Fruit fly (Drosophila melanogaster) whole organism, embryonic: ENCODE measurements around the gene BRWD3.

ENCODE experiments used
- Bteb2 ChIP-seq: fragments of 200-800 bp; sonication (Bioruptor generic); optimal IDR thresholded peaks from 2 replicates; lab custom pipeline; 2016; ENCODE audit warnings: missing biosample characterization, missing genetic modification characterization
- CG11695 ChIP-seq: fragments of 200-800 bp; sonication (Bioruptor generic); IDR thresholded peaks from 3 replicates; pipeline ENCODE4 v1.3.6; 2022; ENCODE audit warnings: missing biosample characterization, missing genetic modification characterization
- CG15269 ChIP-seq: fragments of 200-800 bp; sonication (Bioruptor generic); optimal IDR thresholded peaks from 2 replicates; lab custom pipeline; 2018; ENCODE audit warnings: missing biosample characterization, mild to moderate bottlenecking, missing genetic modification characterization, moderate library complexity
- CG1529 ChIP-seq: fragments of 200-800 bp; sonication (Bioruptor generic); optimal IDR thresholded peaks from 3 replicates; lab custom pipeline; 2018; ENCODE audit warnings: missing biosample characterization, missing genetic modification characterization
- CG15479 ChIP-seq: fragments of 200-800 bp; sonication (Bioruptor generic); optimal IDR thresholded peaks from 3 replicates; lab custom pipeline; 2019; ENCODE audit warnings: missing biosample characterization, mild to moderate bottlenecking, missing genetic modification characterization, moderate library complexity
- CG16813 ChIP-seq: fragments of 200-800 bp; sonication (Bioruptor generic); IDR thresholded peaks from 3 replicates; pipeline ENCODE4 v1.3.6; 2022; ENCODE audit warnings: missing biosample characterization, missing genetic modification characterization; ENCODE audit not compliant: partially characterized antibody
- CG17186 ChIP-seq: fragments of 200-800 bp; sonication (Bioruptor generic); optimal IDR thresholded peaks from 3 replicates; lab custom pipeline; 2017; ENCODE audit warnings: missing biosample characterization, missing genetic modification reagents, missing genetic modification characterization
- CG2202 ChIP-seq: fragments of 200-800 bp; sonication (Bioruptor generic); optimal IDR thresholded peaks from 2 replicates; lab custom pipeline; 2018; ENCODE audit warnings: missing biosample characterization, mild to moderate bottlenecking, missing genetic modification characterization
- CG3065 ChIP-seq: fragments of 200-800 bp; sonication (Bioruptor generic); optimal IDR thresholded peaks from 2 replicates; lab custom pipeline; 2016; ENCODE audit warnings: missing biosample characterization, missing genetic modification characterization
- CG31365 ChIP-seq: fragments of 200-800 bp; sonication (Bioruptor generic); optimal IDR thresholded peaks from 2 replicates; lab custom pipeline; 2018; ENCODE audit warnings: missing biosample characterization, mild to moderate bottlenecking, missing genetic modification characterization
- CG33557 ChIP-seq: fragments of 200-800 bp; sonication (Bioruptor generic); optimal IDR thresholded peaks from 2 replicates; lab custom pipeline; 2019; ENCODE audit warnings: missing biosample characterization, mild to moderate bottlenecking, missing genetic modification characterization, moderate library complexity
- CG42726 ChIP-seq: fragments of 200-800 bp; sonication (Bioruptor generic); IDR thresholded peaks from 2 replicates; pipeline ENCODE4 v1.3.6; 2022; ENCODE audit warnings: missing biosample characterization, missing genetic modification characterization; ENCODE audit not compliant: partially characterized antibody
- CG4617 ChIP-seq: fragments of 200-800 bp; sonication (Bioruptor generic); optimal IDR thresholded peaks from 3 replicates; lab custom pipeline; 2016; ENCODE audit warnings: missing biosample characterization, missing genetic modification characterization, borderline replicate concordance
- CG6272 ChIP-seq: fragments of 200-800 bp; sonication (Bioruptor generic); IDR thresholded peaks from 2 replicates; pipeline ENCODE4 v1.3.6; 2022; ENCODE audit warnings: missing biosample characterization, missing genetic modification characterization
- CG6854 ChIP-seq: fragments of 200-800 bp; sonication (Bioruptor generic); optimal IDR thresholded peaks from 3 replicates; lab custom pipeline; 2017; ENCODE audit warnings: missing biosample characterization, mild to moderate bottlenecking, missing genetic modification characterization
- CG7271 ChIP-seq: fragments of 200-800 bp; sonication (Bioruptor generic); optimal IDR thresholded peaks from 2 replicates; lab custom pipeline; 2018; ENCODE audit warnings: missing biosample characterization, mild to moderate bottlenecking, missing genetic modification characterization, moderate library complexity
- CG7963 ChIP-seq: fragments of 200-800 bp; sonication (Bioruptor generic); IDR thresholded peaks from 3 replicates; pipeline ENCODE4 v1.3.6; 2022; ENCODE audit warnings: missing biosample characterization, missing genetic modification characterization; ENCODE audit not compliant: partially characterized antibody
- CG8290 ChIP-seq, 3 experiments: fragments of 200-800 bp; sonication (Bioruptor generic); optimal IDR thresholded peaks; 2 replicates each; lab custom pipeline; 2016 to 2019; ENCODE audit warnings: missing biosample characterization in 3 of 3, missing genetic modification characterization in 3 of 3, mild to moderate bottlenecking in 2 of 3, moderate library complexity in 1 of 3
- CG8478 ChIP-seq: fragments of >200 bp; optimal IDR thresholded peaks from 2 replicates; lab custom pipeline; 2018
- CG8944 ChIP-seq: fragments of 200-800 bp; sonication (Bioruptor generic); optimal IDR thresholded peaks from 3 replicates; lab custom pipeline; 2016; ENCODE audit warnings: missing biosample characterization, missing genetic modification characterization
- D19B ChIP-seq: fragments of 200-800 bp; sonication (Bioruptor generic); optimal IDR thresholded peaks from 2 replicates; lab custom pipeline; 2017; ENCODE audit warnings: missing biosample characterization, mild to moderate bottlenecking, missing genetic modification characterization
- Doc3 ChIP-seq: fragments of 200-800 bp; sonication (Bioruptor generic); IDR thresholded peaks from 3 replicates; pipeline ENCODE4 v1.3.6; 2022; ENCODE audit warnings: missing biosample characterization, missing genetic modification characterization; ENCODE audit not compliant: partially characterized antibody
- HHEX ChIP-seq: fragments of 200-800 bp; sonication (Bioruptor generic); optimal IDR thresholded peaks from 3 replicates; lab custom pipeline; 2017; ENCODE audit warnings: missing biosample characterization, mild to moderate bottlenecking, missing genetic modification characterization, missing genetic modification reagents
- HLH54F ChIP-seq: fragments of 200-800 bp; sonication (Bioruptor generic); optimal IDR thresholded peaks from 3 replicates; lab custom pipeline; 2016; ENCODE audit warnings: missing biosample characterization, missing genetic modification characterization
- PHDP ChIP-seq: fragments of 200-800 bp; sonication (Bioruptor generic); optimal IDR thresholded peaks from 3 replicates; lab custom pipeline; 2018; ENCODE audit warnings: missing biosample characterization, mild to moderate bottlenecking, missing genetic modification characterization, moderate library complexity
- Sin3A ChIP-seq: fragments of >200 bp; optimal IDR thresholded peaks from 2 replicates; lab custom pipeline; 2018
- Tbp ChIP-seq: fragments of >200 bp; optimal IDR thresholded peaks from 2 replicates; lab custom pipeline; 2018; ENCODE audit warnings: missing biosample characterization, missing genetic modification characterization
- az2 ChIP-seq: fragments of 200-800 bp; sonication (Bioruptor generic); optimal IDR thresholded peaks from 3 replicates; lab custom pipeline; 2016; ENCODE audit warnings: missing biosample characterization, missing genetic modification characterization
- cad ChIP-seq: fragments of >200 bp; optimal IDR thresholded peaks from 2 replicates; lab custom pipeline; 2017; ENCODE audit warnings: missing biosample characterization, missing genetic modification characterization
- chinmo ChIP-seq: fragments of 200-800 bp; sonication (Bioruptor generic); IDR thresholded peaks from 4 replicates; pipeline ENCODE4 v1.3.6; 2022; ENCODE audit warnings: missing biosample characterization, missing genetic modification characterization; ENCODE audit not compliant: partially characterized antibody
- chm ChIP-seq: fragments of 200-800 bp; sonication (Bioruptor generic); IDR thresholded peaks from 2 replicates; pipeline ENCODE4 v1.3.6; 2022; ENCODE audit warnings: missing biosample characterization, missing genetic modification characterization
- ci ChIP-seq: fragments of 200-800 bp; sonication (Bioruptor generic); IDR thresholded peaks from 3 replicates; pipeline ENCODE4 v1.3.6; 2022; ENCODE audit warnings: missing biosample characterization, missing genetic modification characterization
- da ChIP-seq: fragments of 200-800 bp; sonication (Bioruptor generic); optimal IDR thresholded peaks from 2 replicates; lab custom pipeline; 2016; ENCODE audit warnings: missing biosample characterization, missing genetic modification characterization
- fru ChIP-seq: fragments of >200 bp; optimal IDR thresholded peaks from 2 replicates; lab custom pipeline; 2017
- hb ChIP-seq: fragments of 200-800 bp; sonication (Bioruptor generic); IDR thresholded peaks from 3 replicates; pipeline ENCODE4 v1.3.6; 2022; ENCODE audit warnings: missing biosample characterization, missing genetic modification characterization; ENCODE audit not compliant: partially characterized antibody
- hbn ChIP-seq: fragments of 200-800 bp; sonication (Bioruptor generic); IDR thresholded peaks from 2 replicates; pipeline ENCODE4 v1.3.6; 2022; ENCODE audit warnings: missing biosample characterization, missing genetic modification characterization; ENCODE audit not compliant: partially characterized antibody
- knrl ChIP-seq: fragments of 200-800 bp; sonication (Bioruptor generic); IDR thresholded peaks from 3 replicates; pipeline ENCODE4 v1.3.6; 2022; ENCODE audit warnings: missing biosample characterization, missing genetic modification characterization; ENCODE audit not compliant: partially characterized antibody
- lbe ChIP-seq: fragments of 200-800 bp; sonication (Bioruptor generic); optimal IDR thresholded peaks from 2 replicates; lab custom pipeline; 2016; ENCODE audit warnings: missing biosample characterization, mild to moderate bottlenecking, missing genetic modification characterization
- lilli ChIP-seq: fragments of 200-800 bp; sonication (Bioruptor generic); optimal IDR thresholded peaks from 3 replicates; lab custom pipeline; 2016; ENCODE audit warnings: missing biosample characterization, missing genetic modification characterization
- nerfin-2 ChIP-seq: fragments of 200-800 bp; sonication (Bioruptor generic); IDR thresholded peaks from 2 replicates; pipeline ENCODE4 v1.3.6; 2022; ENCODE audit warnings: missing biosample characterization, missing genetic modification characterization; ENCODE audit not compliant: partially characterized antibody
- nom ChIP-seq: fragments of 200-800 bp; sonication (Bioruptor generic); optimal IDR thresholded peaks from 2 replicates; lab custom pipeline; 2017; ENCODE audit warnings: missing biosample characterization, missing genetic modification characterization, mild to moderate bottlenecking, moderate library complexity, missing genetic modification reagents
- pfk ChIP-seq: fragments of 200-800 bp; sonication (Bioruptor generic); optimal IDR thresholded peaks from 2 replicates; lab custom pipeline; 2018; ENCODE audit warnings: missing biosample characterization, mild to moderate bottlenecking, missing genetic modification characterization, moderate library complexity
- shn ChIP-seq: fragments of 200-800 bp; sonication (Bioruptor generic); optimal IDR thresholded peaks from 3 replicates; lab custom pipeline; 2016; ENCODE audit warnings: missing biosample characterization, missing genetic modification characterization
- slbo ChIP-seq: fragments of 200-800 bp; sonication (Bioruptor generic); IDR thresholded peaks from 2 replicates; pipeline ENCODE4 v1.3.6; 2022; ENCODE audit warnings: missing biosample characterization, missing genetic modification characterization
- so ChIP-seq: fragments of 200-800 bp; sonication (Bioruptor generic); IDR thresholded peaks from 3 replicates; pipeline ENCODE4 v1.3.6; 2022; ENCODE audit warnings: missing biosample characterization, missing genetic modification characterization
- tio ChIP-seq: fragments of 200-800 bp; sonication (Bioruptor generic); optimal IDR thresholded peaks from 2 replicates; lab custom pipeline; 2017; ENCODE audit warnings: missing biosample characterization, missing genetic modification characterization, inconsistent platforms
- twi ChIP-seq: fragments of 200-800 bp; optimal IDR thresholded peaks from 2 replicates; lab custom pipeline; 2019; ENCODE audit warnings: missing biosample characterization, mild to moderate bottlenecking, missing genetic modification characterization, moderate library complexity
- unc-4 ChIP-seq: fragments of 200-800 bp; sonication (Bioruptor generic); IDR thresholded peaks from 2 replicates; pipeline ENCODE4 v1.3.6; 2022; ENCODE audit warnings: missing biosample characterization, missing genetic modification characterization; ENCODE audit not compliant: partially characterized antibody
- wdn ChIP-seq: fragments of 200-800 bp; sonication (Bioruptor generic); IDR thresholded peaks from 2 replicates; pipeline ENCODE4 v1.3.6; 2022; ENCODE audit warnings: missing biosample characterization, missing genetic modification characterization
- yki ChIP-seq: fragments of >200 bp; optimal IDR thresholded peaks from 3 replicates; lab custom pipeline; 2018
- zfh2 ChIP-seq: fragments of 200-800 bp; sonication (Bioruptor generic); optimal IDR thresholded peaks from 2 replicates; lab custom pipeline; 2016; ENCODE audit warnings: missing biosample characterization, missing genetic modification characterization

The BRWD3 gene

DNA sequence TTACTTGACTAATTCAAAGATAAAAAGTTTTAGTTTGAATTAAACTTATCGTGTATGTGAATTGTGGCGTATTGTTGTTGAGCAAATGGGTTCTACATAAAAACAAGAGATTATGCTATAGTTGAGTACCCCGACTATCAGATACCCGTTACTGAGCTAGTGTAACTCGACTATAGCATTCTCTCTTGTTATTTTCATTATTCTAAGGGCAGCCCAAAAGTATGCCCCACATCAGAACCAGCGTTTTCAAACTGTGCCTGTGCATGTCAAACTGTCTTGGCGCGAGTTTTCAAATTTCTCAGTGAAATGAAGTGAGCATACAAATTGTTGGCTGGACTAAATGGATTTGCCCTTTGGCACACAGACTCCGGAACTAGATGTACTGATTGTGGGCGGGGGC, 39.5 kb upstream of the BRWD3 start, which contains the start of gene shps (continued):
- TF ChIP-seq CG2202: no peak
- TF ChIP-seq CG6854 (GFP tag; lab: Kevin White, UChicago): peak; percentile 38
- TF ChIP-seq CG7271: no peak
- TF ChIP-seq CG31365 (tag; lab: Kevin White, UChicago): no peak
- TF ChIP-seq tio (GFP tag; lab: Kevin White, UChicago): no peak
- TF ChIP-seq pfk (GFP tag; lab: Kevin White, UChicago): no peak
- TF ChIP-seq Bteb2 (GFP tag; lab: Kevin White, UChicago): no peak
- no peak for TF ChIP-seq CG4617
- no peak for TF ChIP-seq CG15479 (GFP tag; lab: Kevin White, UChicago)
- peak; percentile 91 for TF ChIP-seq D19B
- peak; percentile 97 for TF ChIP-seq CG16813 (GFP tag; lab: Robert Waterston, UW)
- peak; percentile 92 for TF ChIP-seq CG7963 (GFP tag; lab: Robert Waterston, UW)
- TF ChIP-seq CG42726 (GFP tag; lab: Robert Waterston, UW): peak; percentile 68
- no peak for TF ChIP-seq CG8478 (lab: Kevin White, UChicago)
- no peak for TF ChIP-seq Sin3A (lab: Kevin White, UChicago)
- no peak for TF ChIP-seq CG15269 (tag; lab: Kevin White, UChicago)
- TF ChIP-seq yki (lab: Kevin White, UChicago): no peak
- TF ChIP-seq so: no peak
- no peak for TF ChIP-seq CG6272 (GFP tag; lab: Robert Waterston, UW)
- peak; percentile 91 for TF ChIP-seq Tbp
- TF ChIP-seq chm (GFP tag; lab: Robert Waterston, UW): 0 out of 2 replicates have a peak, but pooled peaks have one; percentile 6
- TF ChIP-seq lbe: no peak
- no peak for TF ChIP-seq az2 (GFP tag; lab: Kevin White, UChicago)
- no peak for TF ChIP-seq CG1529
- TF ChIP-seq fru (lab: Kevin White, UChicago): no peak
- peak; percentile 45 for TF ChIP-seq CG8290 (GFP tag; optimal IDR thresholded peaks at IDR 0.05; lab: Kevin White, UChicago)
- TF ChIP-seq CG8290 (tag; optimal IDR thresholded peaks at IDR 0.05; lab: Kevin White, UChicago): peak in 1 of 2 experiments; percentile 61
- TF ChIP-seq HHEX (GFP tag; lab: Kevin White, UChicago): no peak
- TF ChIP-seq slbo: no peak
- TF ChIP-seq unc-4 (GFP tag; lab: Robert Waterston, UW): peak; percentile 50; the same call in 1 of the 2 replicates
- TF ChIP-seq shn (GFP tag; lab: Kevin White, UChicago): no peak
- no peak for TF ChIP-seq CG33557 (GFP tag; lab: Kevin White, UChicago)
- no peak for TF ChIP-seq lilli (GFP tag; lab: Kevin White, UChicago)
- TF ChIP-seq knrl (GFP tag; lab: Robert Waterston, UW): peak; percentile 72; the same call in 2 of the 3 replicates
- TF ChIP-seq nerfin-2 (GFP tag; lab: Robert Waterston, UW): peak; percentile 96
- no peak for TF ChIP-seq zfh2
- no peak for TF ChIP-seq twi (tag; lab: Kevin White, UChicago)
- 0 out of 4 replicates have a peak, but pooled peaks have one; percentile 40 for TF ChIP-seq chinmo (GFP tag; lab: Robert Waterston, UW)
- no peak for TF ChIP-seq CG3065
- no peak for TF ChIP-seq CG8944 (GFP tag; lab: Kevin White, UChicago)
- TF ChIP-seq da: no peak
- TF ChIP-seq nom: no peak
- TF ChIP-seq cad (GFP tag; lab: Kevin White, UChicago): peak; percentile 96
- no peak for TF ChIP-seq wdn (GFP tag; lab: Robert Waterston, UW)
- no peak for TF ChIP-seq PHDP
- TF ChIP-seq hb (GFP tag; lab: Robert Waterston, UW): peak; percentile 92
- peak; percentile 23; the same call in 1 of the 2 replicates for TF ChIP-seq hbn (GFP tag; lab: Robert Waterston, UW)
- no peak for TF ChIP-seq CG17186 (GFP tag; lab: Kevin White, UChicago)
- no peak for TF ChIP-seq CG11695
- no peak for TF ChIP-seq HLH54F (GFP tag; lab: Kevin White, UChicago)
- peak; percentile 36; the same call in 1 of the 3 replicates for TF ChIP-seq Doc3 (GFP tag; lab: Robert Waterston, UW)
- TF ChIP-seq ci (GFP tag; lab: Robert Waterston, UW): no peak
